Fruit fly (Drosophila melanogaster): ENCODE measurements around the gene mys.

mys gene

DNA sequence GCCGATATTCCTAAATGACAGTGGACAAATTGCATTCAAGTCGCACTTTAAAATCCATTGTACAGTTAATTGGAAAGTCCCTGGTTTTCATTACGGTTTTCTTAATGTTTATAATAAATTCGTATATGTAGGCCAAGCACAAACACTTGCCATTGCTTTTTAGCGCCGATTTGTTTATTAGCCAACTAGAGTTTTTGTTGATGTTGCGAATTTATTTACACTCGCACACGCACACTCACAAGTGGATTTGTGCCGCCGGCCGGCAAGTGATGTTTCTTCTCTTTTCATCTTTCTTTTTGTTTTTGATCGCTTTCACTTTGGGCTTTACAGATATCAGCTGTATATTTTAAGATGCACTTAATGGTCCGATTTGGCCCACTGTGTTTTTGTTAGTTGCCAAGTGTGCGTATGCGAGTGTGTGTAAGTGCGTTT lies 4.1 kb upstream of the mys start (continued):
- peak; percentile 14 for TF ChIP-seq CG18764 (GFP tag; optimal IDR thresholded peaks at IDR 0.05)
- no peak for TF ChIP-seq wdn (GFP tag; IDR thresholded peaks at IDR 0.05)
- peak; percentile 79 for TF ChIP-seq Hmr (GFP tag; optimal IDR thresholded peaks at IDR 0.05)
- TF ChIP-seq Vsx1 (GFP tag; optimal IDR thresholded peaks at IDR 0.05) = peak; percentile 49
- peak; percentile 82 for TF ChIP-seq CG15269 (tag; optimal IDR thresholded peaks at IDR 0.05)
- TF ChIP-seq CG4282 (GFP tag; optimal IDR thresholded peaks at IDR 0.05) = no peak
- peak; percentile 30 to 81 for TF ChIP-seq Pdp1 (GFP tag; optimal IDR thresholded peaks at IDR 0.05)
- TF ChIP-seq CG12744 (GFP tag; optimal IDR thresholded peaks at IDR 0.05) = peak; percentile 59
- no peak for TF ChIP-seq CG14860 (GFP tag; IDR thresholded peaks at IDR 0.05; ENCODE audit: partially characterized antibody)
- TF ChIP-seq unc-4 (GFP tag; IDR thresholded peaks at IDR 0.05; ENCODE audit: partially characterized antibody) = no peak
- TF ChIP-seq slbo (GFP tag; IDR thresholded peaks at IDR 0.05) = peak; percentile 51; the same call in 1 of the 2 replicates
- no peak for TF ChIP-seq bbx (GFP tag; IDR thresholded peaks at IDR 0.05; ENCODE audit: partially characterized antibody)
- peak; percentile 59 for TF ChIP-seq Six4 (GFP tag; optimal IDR thresholded peaks at IDR 0.05)
- TF ChIP-seq CG2202 (tag; optimal IDR thresholded peaks at IDR 0.05) = no peak
- peak; percentile 64 for TF ChIP-seq CG13624 (GFP tag; optimal IDR thresholded peaks at IDR 0.05)
- peak; percentile 37; the same call in 1 of the 2 replicates for TF ChIP-seq CG31224 (GFP tag; IDR thresholded peaks at IDR 0.05)
- peak; percentile 65 for TF ChIP-seq CG17829 (tag; optimal IDR thresholded peaks at IDR 0.05)
- TF ChIP-seq gcm2 (GFP tag; optimal IDR thresholded peaks at IDR 0.05) = no peak
- TF ChIP-seq CG6854 (GFP tag; optimal IDR thresholded peaks at IDR 0.05) = no peak
- TF ChIP-seq CG12391 (tag; optimal IDR thresholded peaks at IDR 0.05) = peak; percentile 74
- no peak for TF ChIP-seq ken (GFP tag; IDR thresholded peaks at IDR 0.05)
- TF ChIP-seq jigr1 (GFP tag; IDR thresholded peaks at IDR 0.05) = peak; percentile 54; the same call in 1 of the 3 replicates
- TF ChIP-seq nom (GFP tag; optimal IDR thresholded peaks at IDR 0.05) = no peak
- TF ChIP-seq tgo (GFP tag; IDR thresholded peaks at IDR 0.05) = peak; percentile 49; the same call in 2 of the 3 replicates
- TF ChIP-seq gcm (GFP tag; optimal IDR thresholded peaks at IDR 0.05) = peak; percentile 35
- TF ChIP-seq sima (GFP tag; optimal IDR thresholded peaks at IDR 0.05) = peak; percentile 34
- peak; percentile 71 for TF ChIP-seq phol (tag; optimal IDR thresholded peaks at IDR 0.05)
- TF ChIP-seq hkb (optimal IDR thresholded peaks at IDR 0.05) = no peak
- TF ChIP-seq hkb (GFP tag; IDR thresholded peaks at IDR 0.05) = peak; percentile 60; the same call in 1 of the 2 replicates
- TF ChIP-seq jumu (GFP tag; optimal IDR thresholded peaks at IDR 0.05) = peak; percentile 82
- no peak for TF ChIP-seq CG11696 (GFP tag; IDR thresholded peaks at IDR 0.05)
- peak; percentile 35 for TF ChIP-seq CG4854 (GFP tag; optimal IDR thresholded peaks at IDR 0.05)
- TF ChIP-seq trem (tag; optimal IDR thresholded peaks at IDR 0.05) = no peak
- TF ChIP-seq dmrt99B (tag; optimal IDR thresholded peaks at IDR 0.05) = peak; percentile 81
- peak; percentile 18 for TF ChIP-seq CG8359 (GFP tag; optimal IDR thresholded peaks at IDR 0.05; ENCODE audit: borderline replicate concordance)
- TF ChIP-seq pan (optimal IDR thresholded peaks at IDR 0.05) = no peak
- peak in 1 of 2 experiments; percentile 46 for TF ChIP-seq pan (GFP tag; optimal IDR thresholded peaks at IDR 0.05 in 1 of 2, IDR thresholded peaks at IDR 0.05 in 1 of 2)
- TF ChIP-seq CG9437 (GFP tag; optimal IDR thresholded peaks at IDR 0.05) = peak; percentile 55
- TF ChIP-seq CG17385 (GFP tag; optimal IDR thresholded peaks at IDR 0.05) = peak; percentile 51
- peak; percentile 31; the same call in 1 of the 2 replicates for TF ChIP-seq CG32532 (GFP tag; IDR thresholded peaks at IDR 0.05)
- TF ChIP-seq CG14710 (tag; optimal IDR thresholded peaks at IDR 0.05) = peak; percentile 64
- no peak for TF ChIP-seq sc (optimal IDR thresholded peaks at IDR 0.05)
- peak; percentile 46 for TF ChIP-seq sc (GFP tag; optimal IDR thresholded peaks at IDR 0.05)
- TF ChIP-seq seq (GFP tag; IDR thresholded peaks at IDR 0.05) = peak; percentile 41; the same call in 1 of the 2 replicates
- TF ChIP-seq Oaz (GFP tag; IDR thresholded peaks at IDR 0.05) = peak; percentile 56; the same call in 1 of the 2 replicates
- TF ChIP-seq CG32772 (GFP tag; IDR thresholded peaks at IDR 0.05) = 0 out of 2 replicates have a peak, but pooled peaks have one; percentile 44
- peak; percentile 4 for TF ChIP-seq CG17186 (GFP tag; optimal IDR thresholded peaks at IDR 0.05)
- TF ChIP-seq peb (GFP tag; IDR thresholded peaks at IDR 0.05) = no peak
- no peak for TF ChIP-seq CG16779 (GFP tag; IDR thresholded peaks at IDR 0.05)
- no peak for TF ChIP-seq pros (GFP tag; optimal IDR thresholded peaks at IDR 0.05)
- no peak for TF ChIP-seq CG8765 (GFP tag; IDR thresholded peaks at IDR 0.05)
